Fruit fly (Drosophila melanogaster) whole organism, embryonic: ENCODE data around the gene CG31777.

Experiments
- ATbp ChIP-seq: fragments of 200-800 bp; sonication (Bioruptor generic); optimal IDR thresholded peaks from 2 replicates; lab custom pipeline; 2017; ENCODE audit warnings: missing biosample characterization, mild to moderate bottlenecking, missing genetic modification characterization, missing genetic modification reagents
- Abd-B ChIP-seq: fragments of 200-800 bp; sonication (Bioruptor generic); optimal IDR thresholded peaks from 2 replicates; lab custom pipeline; 2018; ENCODE audit warnings: missing biosample characterization, mild to moderate bottlenecking, missing genetic modification characterization, moderate library complexity
- Atf3 ChIP-seq: fragments of 200-800 bp; sonication (Bioruptor generic); optimal IDR thresholded peaks from 3 replicates; lab custom pipeline; 2016; ENCODE audit warnings: missing biosample characterization, missing genetic modification characterization
- B-H1 ChIP-seq: fragments of 200-800 bp; sonication (Bioruptor generic); IDR thresholded peaks from 3 replicates; pipeline ENCODE4 v1.3.6; 2022; ENCODE audit warnings: missing biosample characterization, missing genetic modification characterization
- CG12744 ChIP-seq: fragments of 200-800 bp; sonication (Bioruptor generic); optimal IDR thresholded peaks from 2 replicates; lab custom pipeline; 2016; ENCODE audit warnings: missing biosample characterization, missing genetic modification characterization
- CG13287 ChIP-seq: fragments of 200-800 bp; sonication (Bioruptor generic); IDR thresholded peaks from 2 replicates; pipeline ENCODE4 v1.3.6; 2022; ENCODE audit warnings: missing biosample characterization, missing genetic modification characterization; ENCODE audit not compliant: partially characterized antibody
- CG14050 ChIP-seq: fragments of 200-800 bp; sonication (Bioruptor generic); IDR thresholded peaks from 3 replicates; pipeline ENCODE4 v1.3.6; 2022; ENCODE audit warnings: missing biosample characterization, missing genetic modification characterization
- CG15011 ChIP-seq: fragments of 200-800 bp; sonication (Bioruptor generic); optimal IDR thresholded peaks from 3 replicates; lab custom pipeline; 2018; ENCODE audit warnings: missing biosample characterization, mild to moderate bottlenecking, missing genetic modification characterization
- CG17186 ChIP-seq: fragments of 200-800 bp; sonication (Bioruptor generic); optimal IDR thresholded peaks from 3 replicates; lab custom pipeline; 2017; ENCODE audit warnings: missing biosample characterization, missing genetic modification reagents, missing genetic modification characterization
- CG17328 ChIP-seq: fragments of 200-800 bp; sonication (Bioruptor generic); IDR thresholded peaks from 2 replicates; pipeline ENCODE4 v1.3.6; 2022; ENCODE audit warnings: missing biosample characterization, missing genetic modification characterization
- CG18011 ChIP-seq: fragments of 200-800 bp; sonication (Bioruptor generic); optimal IDR thresholded peaks from 2 replicates; lab custom pipeline; 2017; ENCODE audit warnings: missing biosample characterization, missing genetic modification characterization, mild to moderate bottlenecking, moderate library complexity, missing genotype
- CG2875 ChIP-seq: fragments of 200-800 bp; sonication (Bioruptor generic); optimal IDR thresholded peaks from 2 replicates; lab custom pipeline; 2017; ENCODE audit warnings: missing biosample characterization, mild to moderate bottlenecking, missing genetic modification characterization, missing genetic modification reagents
- CG2889 ChIP-seq: fragments of 200-800 bp; sonication (Bioruptor generic); IDR thresholded peaks from 3 replicates; pipeline ENCODE4 v1.3.6; 2022; ENCODE audit warnings: missing biosample characterization, missing genetic modification characterization
- CG33213 ChIP-seq: fragments of 200-800 bp; sonication (Bioruptor generic); optimal IDR thresholded peaks from 3 replicates; lab custom pipeline; 2016; ENCODE audit warnings: missing biosample characterization, missing genetic modification characterization
- CG4617 ChIP-seq: fragments of 200-800 bp; sonication (Bioruptor generic); optimal IDR thresholded peaks from 3 replicates; lab custom pipeline; 2016; ENCODE audit warnings: missing biosample characterization, missing genetic modification characterization, borderline replicate concordance
- CG4820 ChIP-seq: fragments of 200-800 bp; sonication (Bioruptor generic); optimal IDR thresholded peaks from 3 replicates; lab custom pipeline; 2016; ENCODE audit warnings: missing biosample characterization, missing genetic modification characterization
- CG6254 ChIP-seq: fragments of 200-800 bp; sonication (Bioruptor generic); optimal IDR thresholded peaks from 3 replicates; lab custom pipeline; 2017; ENCODE audit warnings: mild to moderate bottlenecking, missing biosample characterization, missing genetic modification reagents, missing genetic modification characterization
- CG6683 ChIP-seq: fragments of 200-800 bp; sonication (Bioruptor generic); optimal IDR thresholded peaks from 2 replicates; lab custom pipeline; 2017; ENCODE audit warnings: missing biosample characterization, mild to moderate bottlenecking, missing genetic modification characterization, missing genetic modification reagents
- CG7928 ChIP-seq: fragments of 200-800 bp; sonication (Bioruptor generic); optimal IDR thresholded peaks from 2 replicates; lab custom pipeline; 2017; ENCODE audit warnings: missing biosample characterization, mild to moderate bottlenecking, missing genetic modification characterization
- Dip2 ChIP-seq: fragments of 200-800 bp; sonication (Bioruptor generic); IDR thresholded peaks from 2 replicates; pipeline ENCODE4 v1.3.6; 2022; ENCODE audit warnings: missing biosample characterization, missing genetic modification characterization
- Doc3 ChIP-seq: fragments of 200-800 bp; sonication (Bioruptor generic); IDR thresholded peaks from 3 replicates; pipeline ENCODE4 v1.3.6; 2022; ENCODE audit warnings: missing biosample characterization, missing genetic modification characterization; ENCODE audit not compliant: partially characterized antibody
- Hr78 ChIP-seq, 2 experiments: fragments of 200-800 bp in 1 of 2; fragments of >200 bp in 1 of 2; sonication (Bioruptor generic) in 1 of 2; optimal IDR thresholded peaks; 2 replicates each; lab custom pipeline; 2017 to 2019; ENCODE audit warnings: missing biosample characterization in 2 of 2, missing genetic modification characterization in 2 of 2, mild to moderate bottlenecking in 1 of 2, moderate library complexity in 1 of 2
- Lpt ChIP-seq: fragments of >200 bp; optimal IDR thresholded peaks from 2 replicates; lab custom pipeline; 2018; ENCODE audit warnings: missing biosample characterization, missing genetic modification characterization
- Myb ChIP-seq: fragments of 200-800 bp; sonication (Bioruptor generic); optimal IDR thresholded peaks from 2 replicates; lab custom pipeline; 2016; ENCODE audit warnings: missing biosample characterization, missing genetic modification characterization
- NfI ChIP-seq: fragments of 200-800 bp; sonication (Bioruptor generic); optimal IDR thresholded peaks from 3 replicates; lab custom pipeline; 2018; ENCODE audit warnings: missing biosample characterization, mild to moderate bottlenecking, missing genetic modification characterization, moderate library complexity
- Scr ChIP-seq: fragments of 200-800 bp; sonication (Bioruptor generic); IDR thresholded peaks from 2 replicates; pipeline ENCODE4 v1.3.6; 2022; ENCODE audit warnings: missing biosample characterization, missing genetic modification characterization; ENCODE audit not compliant: partially characterized antibody
- Sox100B ChIP-seq: fragments of 200-800 bp; sonication (Bioruptor generic); optimal IDR thresholded peaks from 3 replicates; lab custom pipeline; 2018; ENCODE audit warnings: missing biosample characterization, mild to moderate bottlenecking, missing genetic modification characterization
- amos ChIP-seq: fragments of 200-800 bp; sonication (Bioruptor generic); IDR thresholded peaks from 2 replicates; pipeline ENCODE4 v1.3.6; 2022; ENCODE audit warnings: missing biosample characterization, missing genetic modification characterization; ENCODE audit not compliant: partially characterized antibody
- aop ChIP-seq: fragments of 200-800 bp; sonication (Bioruptor generic); IDR thresholded peaks from 2 replicates; pipeline ENCODE4 v1.3.6; 2022; ENCODE audit warnings: missing biosample characterization, missing genetic modification characterization
- ara ChIP-seq: fragments of 200-800 bp; sonication (Bioruptor generic); IDR thresholded peaks from 2 replicates; pipeline ENCODE4 v1.3.6; 2022; ENCODE audit warnings: missing biosample characterization, missing genetic modification characterization
- bab2 ChIP-seq: fragments of 200-800 bp; sonication (Bioruptor generic); optimal IDR thresholded peaks from 2 replicates; lab custom pipeline; 2016; ENCODE audit warnings: missing biosample characterization, missing genetic modification characterization
- bcd ChIP-seq: fragments of 200-800 bp; sonication (Bioruptor generic); optimal IDR thresholded peaks from 2 replicates; lab custom pipeline; 2017; ENCODE audit warnings: missing biosample characterization, mild to moderate bottlenecking, missing genetic modification characterization
- cg ChIP-seq: fragments of 200-800 bp; sonication (Bioruptor generic); optimal IDR thresholded peaks from 3 replicates; lab custom pipeline; 2019; ENCODE audit warnings: missing biosample characterization, mild to moderate bottlenecking, missing genetic modification characterization, moderate library complexity
- cwo ChIP-seq: fragments of 200-800 bp; sonication (Bioruptor generic); optimal IDR thresholded peaks from 3 replicates; lab custom pipeline; 2017; ENCODE audit warnings: missing biosample characterization, missing genetic modification characterization, mild to moderate bottlenecking, moderate library complexity, missing genetic modification reagents
- dmrt11E ChIP-seq: fragments of 200-800 bp; sonication (Bioruptor generic); optimal IDR thresholded peaks from 3 replicates; lab custom pipeline; 2018; ENCODE audit warnings: missing biosample characterization, mild to moderate bottlenecking, missing genetic modification characterization, moderate library complexity
- ewg ChIP-seq: fragments of 200-800 bp; sonication (Bioruptor generic); optimal IDR thresholded peaks from 3 replicates; lab custom pipeline; 2017; ENCODE audit warnings: mild to moderate bottlenecking, missing biosample characterization, missing genetic modification reagents, missing genetic modification characterization
- fd96Cb ChIP-seq: fragments of 200-800 bp; sonication (Bioruptor generic); optimal IDR thresholded peaks from 2 replicates; lab custom pipeline; 2018; ENCODE audit warnings: missing biosample characterization, mild to moderate bottlenecking, missing genetic modification characterization, moderate library complexity
- gcm2 ChIP-seq: fragments of 200-800 bp; sonication (Bioruptor generic); optimal IDR thresholded peaks from 2 replicates; lab custom pipeline; 2016; ENCODE audit warnings: missing biosample characterization, missing genetic modification characterization
- gsb ChIP-seq: fragments of 200-800 bp; sonication (Bioruptor generic); IDR thresholded peaks from 2 replicates; pipeline ENCODE4 v1.3.6; 2022; ENCODE audit warnings: missing biosample characterization, missing genetic modification characterization
- hbn ChIP-seq: fragments of 200-800 bp; sonication (Bioruptor generic); IDR thresholded peaks from 2 replicates; pipeline ENCODE4 v1.3.6; 2022; ENCODE audit warnings: missing biosample characterization, missing genetic modification characterization; ENCODE audit not compliant: partially characterized antibody
- inv ChIP-seq: fragments of 200-800 bp; sonication (Bioruptor generic); IDR thresholded peaks from 2 replicates; pipeline ENCODE4 v1.3.6; 2022; ENCODE audit warnings: missing biosample characterization, missing genetic modification characterization; ENCODE audit not compliant: partially characterized antibody
- klu ChIP-seq: fragments of 200-800 bp; sonication (Bioruptor generic); IDR thresholded peaks from 2 replicates; pipeline ENCODE4 v1.3.6; 2022; ENCODE audit warnings: missing biosample characterization, missing genetic modification characterization
- lola ChIP-seq, 3 experiments: fragments of >200 bp in 2 of 3; fragments of 200-800 bp in 1 of 3; sonication (Bioruptor generic) in 1 of 3; optimal IDR thresholded peaks; 2 replicates each; lab custom pipeline; 2017 to 2019; ENCODE audit warnings: missing biosample characterization in 3 of 3, missing genetic modification characterization in 3 of 3, mild to moderate bottlenecking in 1 of 3, moderate library complexity in 1 of 3
- otp ChIP-seq: fragments of 200-800 bp; sonication (Bioruptor generic); IDR thresholded peaks from 3 replicates; pipeline ENCODE4, ENCODE4 v1.3.6; 2022; ENCODE audit warnings: missing biosample characterization, missing genetic modification characterization
- pho ChIP-seq: fragments of 200-800 bp; sonication (Bioruptor generic); optimal IDR thresholded peaks from 2 replicates; lab custom pipeline; 2016; ENCODE audit warnings: missing biosample characterization, missing genetic modification characterization
- shn ChIP-seq: fragments of 200-800 bp; sonication (Bioruptor generic); optimal IDR thresholded peaks from 3 replicates; lab custom pipeline; 2016; ENCODE audit warnings: missing biosample characterization, missing genetic modification characterization
- slou ChIP-seq: fragments of 200-800 bp; sonication (Bioruptor generic); optimal IDR thresholded peaks from 3 replicates; lab custom pipeline; 2016; ENCODE audit warnings: missing biosample characterization, missing genetic modification characterization
- sug ChIP-seq: fragments of 200-800 bp; optimal IDR thresholded peaks from 2 replicates; lab custom pipeline; 2019; ENCODE audit warnings: missing biosample characterization, mild to moderate bottlenecking, missing genetic modification characterization, moderate library complexity
- ttk ChIP-seq: fragments of 200-800 bp; sonication (Bioruptor generic); IDR thresholded peaks from 2 replicates; pipeline ENCODE4 v2.1.2; 2022; ENCODE audit warnings: missing biosample characterization, missing genetic modification characterization

CG31777 gene

dm6 chr2L:3703260-3703659 lies 3.6 kb downstream of the CG31777 start, which contains the start of gene CG2816 (continued):
- TF ChIP-seq CG12744 (peak; percentile 24), Sox100B (peak; percentile 4), bab2 (GFP tag; lab: Kevin White, UChicago) (peak; percentile 0), ewg (no peak), CG4820 (no peak), amos (GFP tag; lab: Robert Waterston, UW) (no peak), Dip2 (no peak), NfI (peak; percentile 78), slou (GFP tag; lab: Kevin White, UChicago) (peak; percentile 14), fd96Cb (tag; lab: Kevin White, UChicago) (peak; percentile 6), Atf3 (GFP tag; lab: Kevin White, UChicago) (peak; percentile 26), CG4617 (peak; percentile 18), CG14050 (GFP tag; lab: Robert Waterston, UW) (peak; percentile 24; the same call in 1 of the 3 replicates), CG2875 (GFP tag; lab: Kevin White, UChicago) (no peak), CG6254 (GFP tag; lab: Kevin White, UChicago) (no peak), Scr (no peak), CG6683 (no peak), bcd (GFP tag; lab: Kevin White, UChicago) (peak; percentile 38), CG13287 (no peak), inv (GFP tag; lab: Robert Waterston, UW) (no peak), CG17186 (GFP tag; lab: Kevin White, UChicago) (no peak), otp (GFP tag; lab: Robert Waterston, UW) (0 out of 3 replicates have a peak, but pooled peaks have one; percentile 8), Abd-B (GFP tag; lab: Kevin White, UChicago) (peak; percentile 65), CG7928 (no peak), pho (peak; percentile 88), CG18011 (peak; percentile 44), B-H1 (GFP tag; lab: Robert Waterston, UW) (no peak), gcm2 (GFP tag; lab: Kevin White, UChicago) (no peak), ttk (peak; percentile 51), Myb (peak; percentile 72), klu (GFP tag; lab: Robert Waterston, UW) (peak; percentile 83), gsb (GFP tag; lab: Robert Waterston, UW) (0 out of 2 replicates have a peak, but pooled peaks have one; percentile 17), CG17328 (GFP tag; lab: Robert Waterston, UW) (0 out of 2 replicates have a peak, but pooled peaks have one; percentile 22), dmrt11E (tag; lab: Kevin White, UChicago) (no peak), CG33213 (GFP tag; lab: Kevin White, UChicago) (no peak), Hr78 (GFP tag; optimal IDR thresholded peaks at IDR 0.05; lab: Kevin White, UChicago) (no peak), Doc3 (GFP tag; lab: Robert Waterston, UW) (no peak), cg (GFP tag; lab: Kevin White, UChicago) (no peak), CG2889 (peak; percentile 76; the same call in 2 of the 3 replicates), ATbp (no peak), CG15011 (GFP tag; lab: Kevin White, UChicago) (no peak), cwo (GFP tag; lab: Kevin White, UChicago) (peak; percentile 18), ara (GFP tag; lab: Robert Waterston, UW) (0 out of 2 replicates have a peak, but pooled peaks have one; percentile 27), hbn (no peak), Lpt (GFP tag; lab: Kevin White, UChicago) (no peak), aop (no peak), sug (tag; lab: Kevin White, UChicago) (peak; percentile 59), lola (GFP tag; optimal IDR thresholded peaks at IDR 0.05; lab: Kevin White, UChicago) (no peak), shn (GFP tag; lab: Kevin White, UChicago) (peak; percentile 67)
